Worm (Caenorhabditis elegans): ENCODE results near the gene F44B9.2.

Gene F44B9.2

ce11 chrIII:8043784-8044183 lies 21.5 kb downstream of the F44B9.2 start (continued):
- peak; percentile 95 for TF ChIP-seq lin-40 (tag; optimal IDR thresholded peaks at IDR 0.05)
- TF ChIP-seq athp-1 (tag; optimal IDR thresholded peaks at IDR 0.05) = peak; percentile 98
- peak; percentile 97 for TF ChIP-seq D2030.7 (GFP tag; IDR thresholded peaks at IDR 0.05)
- peak; percentile 71 for TF ChIP-seq unc-62 (GFP tag; optimal IDR thresholded peaks at IDR 0.05)
- TF ChIP-seq B0019.2 (GFP tag; conservative IDR thresholded peaks at IDR 0.05) = peak; percentile 94
- TF ChIP-seq zim-3 (tag; optimal IDR thresholded peaks at IDR 0.05) = peak; percentile 99
- no peak for TF ChIP-seq nhr-179 (tag; optimal IDR thresholded peaks at IDR 0.05)
- TF ChIP-seq hlh-26 (GFP tag; conservative IDR thresholded peaks at IDR 0.05) = no peak
- peak; percentile 98 for TF ChIP-seq Y67H2A.10 (GFP tag; conservative IDR thresholded peaks at IDR 0.05)
- 0 out of 2 replicates have a peak, but pooled peaks have one; percentile 49 for TF ChIP-seq nhr-120 (GFP tag; IDR thresholded peaks at IDR 0.05)
- no peak for TF ChIP-seq F52B5.7 (tag; optimal IDR thresholded peaks at IDR 0.05)
- no peak for TF ChIP-seq F57A8.1 (GFP tag; optimal IDR thresholded peaks at IDR 0.05)
- peak; percentile 99 for TF ChIP-seq nhr-80 (tag; optimal IDR thresholded peaks at IDR 0.05)
- TF ChIP-seq ztf-22 (GFP tag; optimal IDR thresholded peaks at IDR 0.05) = peak; percentile 93
- TF ChIP-seq F33H1.4 (GFP tag; IDR thresholded peaks at IDR 0.05) = peak; percentile 85
- TF ChIP-seq hmg-1.2 (GFP tag; IDR thresholded peaks at IDR 0.05) = peak; percentile 88
- TF ChIP-seq aptf-2 (GFP tag; conservative IDR thresholded peaks at IDR 0.05) = peak; percentile 98
- peak; percentile 96 for TF ChIP-seq cebp-1 (GFP tag; IDR thresholded peaks at IDR 0.05)
- peak; percentile 96 for TF ChIP-seq cebp-1 (tag; optimal IDR thresholded peaks at IDR 0.05)
- no peak for TF ChIP-seq ama-1 (optimal IDR thresholded peaks at IDR 0.05)
- no peak for TF ChIP-seq ama-1 (GFP tag; optimal IDR thresholded peaks at IDR 0.05)
- no peak for TF ChIP-seq sea-2 (GFP tag; IDR thresholded peaks at IDR 0.05)
- TF ChIP-seq somi-1 (GFP tag; optimal IDR thresholded peaks at IDR 0.05) = peak; percentile 97
- peak; percentile 100 for TF ChIP-seq ceh-27 (GFP tag; optimal IDR thresholded peaks at IDR 0.05)
- TF ChIP-seq ztf-25 (GFP tag; IDR thresholded peaks at IDR 0.05) = peak; percentile 100
- TF ChIP-seq ets-4 (GFP tag; optimal IDR thresholded peaks at IDR 0.05) = peak; percentile 74
- peak; percentile 55; the same call in 1 of the 2 replicates for TF ChIP-seq aptf-3 (GFP tag; IDR thresholded peaks at IDR 0.05)
- TF ChIP-seq lin-26 (GFP tag; IDR thresholded peaks at IDR 0.05) = peak; percentile 97
- no peak for TF ChIP-seq F55B11.4 (tag; optimal IDR thresholded peaks at IDR 0.05; ENCODE audit: borderline replicate concordance, insufficient read depth)
- peak; percentile 91 for TF ChIP-seq lsl-1 (GFP tag; optimal IDR thresholded peaks at IDR 0.05)
- TF ChIP-seq egl-44 (GFP tag; IDR thresholded peaks at IDR 0.05) = peak; percentile 93
- peak; percentile 94 for TF ChIP-seq lir-1 (GFP tag; conservative IDR thresholded peaks at IDR 0.05)
- TF ChIP-seq pbrm-1 (GFP tag; IDR thresholded peaks at IDR 0.05) = peak; percentile 98
- peak; percentile 100 for TF ChIP-seq ztf-28 (GFP tag; IDR thresholded peaks at IDR 0.05)
- TF ChIP-seq ceh-100 (GFP tag; IDR thresholded peaks at IDR 0.05) = peak; percentile 100
- TF ChIP-seq unc-130 (GFP tag; optimal IDR thresholded peaks at IDR 0.05) = peak; percentile 99
- no peak for TF ChIP-seq tbx-9 (tag; optimal IDR thresholded peaks at IDR 0.05; ENCODE audit: borderline replicate concordance)
- peak; percentile 89 for TF ChIP-seq snpc-1.3 (tag; optimal IDR thresholded peaks at IDR 0.05; ENCODE audit: insufficient read depth)
- peak; percentile 82 for TF ChIP-seq attf-6 (GFP tag; IDR thresholded peaks at IDR 0.05)
- peak; percentile 99 for TF ChIP-seq K12H6.12 (tag; optimal IDR thresholded peaks at IDR 0.05)
- TF ChIP-seq B0261.1 (tag; optimal IDR thresholded peaks at IDR 0.05) = peak; percentile 51
- peak; percentile 96 for TF ChIP-seq sptf-2 (GFP tag; optimal IDR thresholded peaks at IDR 0.05)
- TF ChIP-seq Y53G8AR.9 (GFP tag; conservative IDR thresholded peaks at IDR 0.05) = peak; percentile 92
- TF ChIP-seq bed-2 (GFP tag; IDR thresholded peaks at IDR 0.05) = peak; percentile 99
- peak; percentile 94 for TF ChIP-seq attf-3 (GFP tag; conservative IDR thresholded peaks at IDR 0.05)
- TF ChIP-seq efl-1 (GFP tag; optimal IDR thresholded peaks at IDR 0.05) = peak; percentile 83
- peak; percentile 69; the same call in 1 of the 2 replicates for TF ChIP-seq egl-18 (GFP tag; IDR thresholded peaks at IDR 0.05)
- TF ChIP-seq rec-8 (tag; optimal IDR thresholded peaks at IDR 0.05) = peak; percentile 93 to 99
- peak; percentile 38 for TF ChIP-seq F10E7.11 (tag; optimal IDR thresholded peaks at IDR 0.05)

Data from whole organism, young adult.